Fruit fly (Drosophila melanogaster): ENCODE measurements around the gene RpS10b.

- TF ChIP-seq Sox102F (GFP tag; optimal IDR thresholded peaks at IDR 0.05), result no peak
- no peak for TF ChIP-seq Hr4 (GFP tag; optimal IDR thresholded peaks at IDR 0.05)
- TF ChIP-seq Hr39 (GFP tag; optimal IDR thresholded peaks at IDR 0.05), result no peak
- no peak for TF ChIP-seq CG6854 (GFP tag; optimal IDR thresholded peaks at IDR 0.05)
- no peak for TF ChIP-seq eg (GFP tag; IDR thresholded peaks at IDR 0.05)
- TF ChIP-seq Met (GFP tag; optimal IDR thresholded peaks at IDR 0.05), result no peak
- TF ChIP-seq pdm3 (GFP tag; optimal IDR thresholded peaks at IDR 0.05), result no peak
- no peak for TF ChIP-seq CG9139 (GFP tag; optimal IDR thresholded peaks at IDR 0.05)
- TF ChIP-seq net (GFP tag; optimal IDR thresholded peaks at IDR 0.05), result peak; percentile 4
- TF ChIP-seq Sox15 (GFP tag; optimal IDR thresholded peaks at IDR 0.05), result no peak
- TF ChIP-seq salr (GFP tag; optimal IDR thresholded peaks at IDR 0.05), result no peak
- no peak for TF ChIP-seq Lpt (GFP tag; optimal IDR thresholded peaks at IDR 0.05)
- TF ChIP-seq spab (GFP tag; optimal IDR thresholded peaks at IDR 0.05), result no peak
- no peak for TF ChIP-seq Eip78C (GFP tag)
Measured at dm6 chrX:19581881-19582280, 15.9 kb upstream of the RpS10b start, which contains the start of gene CG14218.
